Worm (Caenorhabditis elegans) whole organism, mixed stage, embryonic: ENCODE data around the gene F33E11.3.

Experiments
- M03D4.4 ChIP-seq: sonication (generic microtip); optimal IDR thresholded peaks from 2 replicates; lab custom pipeline; 2017; ENCODE audit warnings: mild to moderate bottlenecking, missing genetic modification characterization, missing compliant biosample characterization
- bed-3 ChIP-seq: fragments of 200-800 bp; sonication (Bioruptor generic); optimal IDR thresholded peaks from 3 replicates; lab custom pipeline; 2018; ENCODE audit warnings: mild to moderate bottlenecking, missing genetic modification characterization, moderate library complexity, missing compliant biosample characterization
- blmp-1 ChIP-seq: fragments of 150-350 bp; optimal IDR thresholded peaks from 2 replicates; lab custom pipeline; 2014; ENCODE audit warnings: missing biosample characterization, missing genetic modification characterization
- ceh-39 ChIP-seq: fragments of 150-350 bp; optimal IDR thresholded peaks from 2 replicates; lab custom pipeline; 2014; ENCODE audit warnings: missing biosample characterization, missing genetic modification characterization
- ceh-43 ChIP-seq: fragments of 200-800 bp; sonication (Bioruptor generic); optimal IDR thresholded peaks from 2 replicates; lab custom pipeline; 2018; ENCODE audit warnings: mild to moderate bottlenecking, missing genetic modification characterization, moderate library complexity, missing compliant biosample characterization
- ceh-83 ChIP-seq: fragments of 200-800 bp; sonication (Bioruptor generic); optimal IDR thresholded peaks from 2 replicates; lab custom pipeline; 2018; ENCODE audit warnings: mild to moderate bottlenecking, missing genetic modification characterization, missing compliant biosample characterization
- ces-1 ChIP-seq: fragments of 150-350 bp; optimal IDR thresholded peaks from 2 replicates; lab custom pipeline; 2014; ENCODE audit warnings: missing biosample characterization, missing genetic modification reagents, missing genetic modification characterization
- cnd-1 ChIP-seq: fragments of 200-800 bp; sonication (Bioruptor generic); optimal IDR thresholded peaks from 2 replicates; lab custom pipeline; 2018; ENCODE audit warnings: mild to moderate bottlenecking, missing genetic modification characterization, missing compliant biosample characterization
- drap-1 ChIP-seq: fragments of 200-800 bp; sonication (Bioruptor generic); optimal IDR thresholded peaks from 3 replicates; lab custom pipeline; 2018; ENCODE audit warnings: mild to moderate bottlenecking, missing genetic modification characterization, missing compliant biosample characterization
- elt-1 ChIP-seq: sonication (generic microtip); optimal IDR thresholded peaks from 2 replicates; lab custom pipeline; 2017; ENCODE audit warnings: missing genetic modification characterization, mild to moderate bottlenecking, missing compliant biosample characterization, antibody characterized with exemption, moderate library complexity, borderline replicate concordance; ENCODE audit not compliant: insufficient read depth
- elt-3 ChIP-seq: fragments of 150-350 bp; optimal IDR thresholded peaks from 2 replicates; lab custom pipeline; 2014; ENCODE audit warnings: missing biosample characterization, missing genetic modification characterization
- flh-1 ChIP-seq: fragments of 200-800 bp; sonication (Bioruptor generic); optimal IDR thresholded peaks from 2 replicates; lab custom pipeline; 2018; ENCODE audit warnings: mild to moderate bottlenecking, missing genetic modification characterization, moderate library complexity, missing compliant biosample characterization
- ham-2 ChIP-seq: fragments of 200-800 bp; sonication (Bioruptor generic); optimal IDR thresholded peaks from 2 replicates; lab custom pipeline; 2018; ENCODE audit warnings: mild to moderate bottlenecking, missing genetic modification characterization, missing compliant biosample characterization
- lin-13 ChIP-seq: fragments of 150-350 bp; optimal IDR thresholded peaks from 2 replicates; lab custom pipeline; 2014; ENCODE audit warnings: missing biosample characterization, missing genetic modification characterization
- lin-32 ChIP-seq: fragments of 200-800 bp; sonication (Bioruptor generic); optimal IDR thresholded peaks from 2 replicates; lab custom pipeline; 2018; ENCODE audit warnings: mild to moderate bottlenecking, missing genetic modification characterization, missing compliant biosample characterization
- mep-1 ChIP-seq: fragments of 150-350 bp; optimal IDR thresholded peaks from 2 replicates; lab custom pipeline; 2017; ENCODE audit warnings: missing biosample characterization, missing genetic modification reagents, missing genetic modification characterization, inconsistent platforms
- mls-2 ChIP-seq: sonication (generic microtip); optimal IDR thresholded peaks from 2 replicates; lab custom pipeline; 2016; ENCODE audit warnings: mild to moderate bottlenecking, missing genetic modification characterization, moderate library complexity, missing compliant biosample characterization
- nhr-12 ChIP-seq: fragments of 150-350 bp; optimal IDR thresholded peaks from 2 replicates; lab custom pipeline; 2014; ENCODE audit warnings: missing biosample characterization, missing genetic modification characterization
- nhr-2 ChIP-seq: fragments of 150-350 bp; optimal IDR thresholded peaks from 2 replicates; lab custom pipeline; 2014; ENCODE audit warnings: missing biosample characterization, missing genetic modification characterization
- nhr-237 ChIP-seq: fragments of 150-350 bp; optimal IDR thresholded peaks from 2 replicates; lab custom pipeline; 2014; ENCODE audit warnings: missing biosample characterization, missing genetic modification characterization
- nhr-76 ChIP-seq: sonication (generic microtip); optimal IDR thresholded peaks from 2 replicates; lab custom pipeline; 2017; ENCODE audit warnings: missing biosample characterization, missing genetic modification characterization
- pha-4 ChIP-seq: fragments of 150-350 bp; optimal IDR thresholded peaks from 2 replicates; lab custom pipeline; 2018; ENCODE audit warnings: missing biosample characterization, missing genetic modification reagents, missing genetic modification characterization
- sem-2 ChIP-seq: fragments of 200-800 bp; sonication (Bioruptor generic); optimal IDR thresholded peaks from 2 replicates; lab custom pipeline; 2018; ENCODE audit warnings: mild to moderate bottlenecking, missing genetic modification characterization, missing compliant biosample characterization
- sptf-1 ChIP-seq: sonication (generic microtip); optimal IDR thresholded peaks from 2 replicates; lab custom pipeline; 2017; ENCODE audit warnings: mild to moderate bottlenecking, missing genetic modification characterization, moderate library complexity, missing compliant biosample characterization
- unc-120 ChIP-seq: sonication (generic microtip); optimal IDR thresholded peaks from 2 replicates; lab custom pipeline; 2017; ENCODE audit warnings: missing genetic modification characterization, missing compliant biosample characterization; ENCODE audit not compliant: poor library complexity, severe bottlenecking
- unc-39 ChIP-seq: fragments of 150-350 bp; optimal IDR thresholded peaks from 2 replicates; lab custom pipeline; 2014; ENCODE audit warnings: missing biosample characterization, missing genetic modification characterization
- unc-62 ChIP-seq: fragments of 150-350 bp; optimal IDR thresholded peaks from 2 replicates; lab custom pipeline; 2014; ENCODE audit warnings: missing biosample characterization, missing genetic modification reagents, missing genetic modification characterization
- ztf-11 ChIP-seq: fragments of 150-350 bp; optimal IDR thresholded peaks from 2 replicates; lab custom pipeline; 2014; ENCODE audit warnings: missing biosample characterization, missing genetic modification characterization

Gene F33E11.3

ce11 chrV:336350-336749 is 31.8 kb upstream of the F33E11.3 start, which contains the start of gene dmd-8:
Gene dmd-8 (minus strand): TSS chrV:336450.
- TF ChIP-seq elt-1 (no peak), lin-13 (tag; lab: Kevin White, UChicago) (no peak), sptf-1 (tag; lab: Kevin White, UChicago) (no peak), unc-39 (tag; lab: Kevin White, UChicago) (no peak), mls-2 (tag; lab: Kevin White, UChicago) (no peak), nhr-2 (no peak), flh-1 (no peak), elt-3 (tag; lab: Kevin White, UChicago) (no peak)

DNA sequence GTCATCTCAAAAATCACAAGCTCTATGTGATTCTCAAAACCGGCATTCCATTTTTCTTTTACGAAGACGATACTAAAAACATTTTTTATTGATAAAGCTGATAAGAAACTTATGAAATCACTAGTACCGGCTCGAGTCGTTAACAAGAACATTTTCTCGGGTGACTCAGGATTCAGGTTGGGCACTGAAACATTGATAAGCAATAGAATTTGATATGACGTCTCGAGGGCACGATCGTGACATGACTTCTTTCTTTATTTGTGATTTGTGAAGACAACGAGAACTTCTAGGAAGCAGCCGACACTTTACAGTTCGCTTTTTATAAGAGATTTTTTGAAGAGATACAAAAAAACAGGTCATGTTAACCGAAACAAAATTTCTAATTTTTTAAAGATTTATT is 29.2 kb upstream of the F33E11.3 start:
- TF ChIP-seq pha-4 (tag; lab: Kevin White, UChicago) (no peak), ceh-39 (tag; lab: Kevin White, UChicago) (no peak), nhr-2 (no peak), unc-120 (no peak), blmp-1 (tag; lab: Kevin White, UChicago) (no peak), ceh-43 (GFP tag; lab: Kevin White, UChicago) (no peak), nhr-12 (no peak), ztf-11 (tag; lab: Kevin White, UChicago) (no peak), elt-1 (no peak), M03D4.4 (no peak), elt-3 (tag; lab: Kevin White, UChicago) (no peak), nhr-76 (tag; lab: Kevin White, UChicago) (no peak), ces-1 (no peak), bed-3 (no peak), ham-2 (no peak), flh-1 (no peak), lin-32 (GFP tag; lab: Kevin White, UChicago) (no peak)

- no peak for TF ChIP-seq unc-39 (tag; lab: Kevin White, UChicago)
- no peak for TF ChIP-seq ceh-43 (GFP tag; lab: Kevin White, UChicago)
- no peak for TF ChIP-seq unc-62 (GFP tag; lab: Kevin White, UChicago)
- no peak for TF ChIP-seq cnd-1 (tag; lab: Kevin White, UChicago)
- TF ChIP-seq bed-3, result no peak
- no peak for TF ChIP-seq M03D4.4
- no peak for TF ChIP-seq drap-1 (GFP tag; lab: Kevin White, UChicago)
- no peak for TF ChIP-seq nhr-12
These were observed 28.1 kb upstream of the F33E11.3 start for ce11 chrV:332585-332984.

DNA sequence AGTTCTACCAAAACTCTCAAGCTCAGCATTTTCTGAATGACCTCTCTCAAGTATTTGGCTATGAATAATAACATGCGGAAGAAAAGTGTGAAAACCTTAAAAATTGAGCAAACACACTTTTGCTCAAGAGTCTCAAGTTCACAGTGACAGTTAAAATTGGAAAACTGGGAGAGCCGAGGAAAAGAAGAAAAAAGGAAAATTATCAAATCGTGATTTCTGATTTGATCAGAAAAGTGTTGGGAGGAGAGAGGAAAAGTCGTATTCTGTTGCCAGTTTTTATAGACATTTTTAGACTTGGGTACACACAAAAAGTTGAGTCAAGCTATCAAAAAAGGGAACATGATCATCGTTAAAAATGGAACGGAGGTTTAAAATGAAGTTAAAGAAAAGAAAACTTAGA is 26.7 kb upstream of the F33E11.3 start:
- no peak for TF ChIP-seq elt-3 (tag; lab: Kevin White, UChicago)
- TF ChIP-seq nhr-76 (tag; lab: Kevin White, UChicago), result no peak
- no peak for TF ChIP-seq ztf-11 (tag; lab: Kevin White, UChicago)
- no peak for TF ChIP-seq ceh-83
- TF ChIP-seq ceh-43 (GFP tag; lab: Kevin White, UChicago), result no peak
- TF ChIP-seq lin-13 (tag; lab: Kevin White, UChicago), result no peak
- TF ChIP-seq unc-62 (GFP tag; lab: Kevin White, UChicago), result no peak
- TF ChIP-seq ces-1, result no peak
- TF ChIP-seq ham-2, result no peak
- TF ChIP-seq drap-1 (GFP tag; lab: Kevin White, UChicago), result no peak
- no peak for TF ChIP-seq sem-2
- TF ChIP-seq, all 35 proteins: peak for 0

- TF ChIP-seq nhr-12, result no peak
- TF ChIP-seq cnd-1 (tag; lab: Kevin White, UChicago), result no peak
- no peak for TF ChIP-seq ces-1
- no peak for TF ChIP-seq pha-4 (tag; lab: Kevin White, UChicago)
- no peak for TF ChIP-seq mep-1 (tag; lab: Kevin White, UChicago)
- TF ChIP-seq ztf-11 (tag; lab: Kevin White, UChicago), result no peak
- no peak for TF ChIP-seq lin-32 (GFP tag; lab: Kevin White, UChicago)
- TF ChIP-seq ceh-83, result no peak
- TF ChIP-seq unc-120, result no peak
- TF ChIP-seq nhr-237 (tag; lab: Kevin White, UChicago), result no peak
- TF ChIP-seq drap-1 (GFP tag; lab: Kevin White, UChicago), result no peak
- TF ChIP-seq flh-1, result no peak
- TF ChIP-seq elt-1, result no peak
These were observed 26.1 kb upstream of the F33E11.3 start, which contains the start of gene abt-4 for ce11 chrV:330625-331024. Gene abt-4 (minus strand): TSS chrV:330725.

DNA sequence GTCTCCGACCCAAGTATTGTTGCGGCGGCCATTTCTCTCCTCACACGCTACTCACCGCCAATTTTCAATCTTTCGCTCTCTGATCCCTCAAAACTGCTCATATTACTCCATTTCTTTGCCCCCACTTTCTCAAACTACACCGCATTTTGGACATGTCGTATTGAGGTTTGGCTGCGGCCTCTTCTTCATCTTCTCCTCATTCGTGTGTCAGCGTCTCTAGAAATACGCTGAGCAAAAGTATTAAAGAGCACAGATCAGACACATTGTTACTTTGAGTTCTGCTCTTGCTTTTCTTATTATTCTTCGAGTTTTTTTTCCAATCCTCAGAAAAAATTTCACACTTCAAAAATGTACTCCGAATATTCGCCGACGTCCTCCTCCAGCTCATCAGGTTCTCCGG is 15.5 kb upstream of the F33E11.3 start:
- no peak for TF ChIP-seq blmp-1 (tag; lab: Kevin White, UChicago)
- TF ChIP-seq unc-39 (tag; lab: Kevin White, UChicago), result no peak
- no peak for TF ChIP-seq unc-62 (GFP tag; lab: Kevin White, UChicago)
- TF ChIP-seq nhr-76 (tag; lab: Kevin White, UChicago), result no peak
- no peak for TF ChIP-seq nhr-237 (tag; lab: Kevin White, UChicago)
- no peak for TF ChIP-seq ces-1
- no peak for TF ChIP-seq unc-120
- TF ChIP-seq M03D4.4, result no peak
- TF ChIP-seq mls-2 (tag; lab: Kevin White, UChicago), result no peak
